Worm (Caenorhabditis elegans): ENCODE results near the gene D1086.18.

D1086.18 gene

ce11 chrV:14074160-14074559 lies 11.5 kb upstream of the D1086.18 start, which contains the start of gene D1086.11:
Gene D1086.11 (plus strand): TSS chrV:14074460.
- no peak for TF ChIP-seq fkh-10 (GFP tag; optimal IDR thresholded peaks at IDR 0.05)
- no peak for TF ChIP-seq jun-1 (tag; optimal IDR thresholded peaks at IDR 0.05)
- no peak for TF ChIP-seq hpl-2 (GFP tag; optimal IDR thresholded peaks at IDR 0.05)
- no peak for TF ChIP-seq tlp-1 (tag; optimal IDR thresholded peaks at IDR 0.05)
- no peak for TF ChIP-seq nhr-12 (tag; optimal IDR thresholded peaks at IDR 0.05)
- no peak for TF ChIP-seq efl-1 (optimal IDR thresholded peaks at IDR 0.05)
- TF ChIP-seq efl-1 (GFP tag; optimal IDR thresholded peaks at IDR 0.05 in 1 of 2), result no peak
- no peak for TF ChIP-seq unc-86 (tag; optimal IDR thresholded peaks at IDR 0.05)
- no peak for TF ChIP-seq pax-3 (tag; optimal IDR thresholded peaks at IDR 0.05)
- no peak for TF ChIP-seq unc-130 (tag; optimal IDR thresholded peaks at IDR 0.05)
- no peak for TF ChIP-seq unc-62 (GFP tag; optimal IDR thresholded peaks at IDR 0.05)
- no peak for TF ChIP-seq lin-39 (tag; optimal IDR thresholded peaks at IDR 0.05)
- no peak for TF ChIP-seq pqm-1 (tag; optimal IDR thresholded peaks at IDR 0.05)
- no peak for TF ChIP-seq nhr-237 (tag; optimal IDR thresholded peaks at IDR 0.05)
- TF ChIP-seq nhr-19 (GFP tag; conservative IDR thresholded peaks at IDR 0.05), result no peak
- TF ChIP-seq skn-1 (tag; optimal IDR thresholded peaks at IDR 0.05), result no peak
- no peak for TF ChIP-seq lin-14 (GFP tag; optimal IDR thresholded peaks at IDR 0.05)
- no peak for TF ChIP-seq nhr-11 (tag; optimal IDR thresholded peaks at IDR 0.05)

- TF ChIP-seq pax-3 (tag; optimal IDR thresholded peaks at IDR 0.05), result no peak
- no peak for TF ChIP-seq nhr-28 (tag; optimal IDR thresholded peaks at IDR 0.05)
- no peak for TF ChIP-seq skn-1 (tag; optimal IDR thresholded peaks at IDR 0.05)
- no peak for TF ChIP-seq lin-39 (tag; optimal IDR thresholded peaks at IDR 0.05)
- no peak for TF ChIP-seq nhr-84 (tag; optimal IDR thresholded peaks at IDR 0.05)
- no peak for TF ChIP-seq egl-27 (tag; optimal IDR thresholded peaks at IDR 0.05)
- TF ChIP-seq vab-15 (tag; optimal IDR thresholded peaks at IDR 0.05), result no peak
- TF ChIP-seq ama-1 (optimal IDR thresholded peaks at IDR 0.05), result no peak
- no peak for TF ChIP-seq unc-98 (GFP tag; IDR thresholded peaks at IDR 0.05)
- no peak for TF ChIP-seq Y116A8C.19 (tag; optimal IDR thresholded peaks at IDR 0.05; ENCODE audit: borderline replicate concordance)
- no peak for TF ChIP-seq isw-1 (GFP tag; IDR thresholded peaks at IDR 0.05)
- no peak for TF ChIP-seq jun-1 (tag; optimal IDR thresholded peaks at IDR 0.05)
- TF ChIP-seq zag-1 (tag; optimal IDR thresholded peaks at IDR 0.05), result no peak
- no peak for TF ChIP-seq tbx-2 (tag; optimal IDR thresholded peaks at IDR 0.05)
- TF ChIP-seq blmp-1 (tag; optimal IDR thresholded peaks at IDR 0.05), result no peak
- TF ChIP-seq alr-1 (tag; optimal IDR thresholded peaks at IDR 0.05; ENCODE audit: borderline replicate concordance), result no peak
- TF ChIP-seq mep-1 (tag; optimal IDR thresholded peaks at IDR 0.05), result no peak
These were observed 6.2 kb upstream of the D1086.18 start, which contains the start of gene D1086.6 for ce11 chrV:14079501-14079900. Gene D1086.6 (plus strand): TSS chrV:14079801.

- TF ChIP-seq elt-3 (tag; optimal IDR thresholded peaks at IDR 0.05) (no peak), blmp-1 (tag; optimal IDR thresholded peaks at IDR 0.05) (no peak), ceh-82 (tag; optimal IDR thresholded peaks at IDR 0.05) (no peak), lin-39 (tag; optimal IDR thresholded peaks at IDR 0.05) (no peak), F16B12.6 (tag; optimal IDR thresholded peaks at IDR 0.05) (no peak), nhr-11 (tag; optimal IDR thresholded peaks at IDR 0.05) (no peak), ces-1 (GFP tag; optimal IDR thresholded peaks at IDR 0.05) (no peak), nhr-28 (tag; optimal IDR thresholded peaks at IDR 0.05) (no peak), zip-4 (GFP tag; optimal IDR thresholded peaks at IDR 0.05) (no peak), vab-15 (tag; optimal IDR thresholded peaks at IDR 0.05) (no peak), ztf-4 (tag; optimal IDR thresholded peaks at IDR 0.05) (no peak), C34B4.2 (tag; optimal IDR thresholded peaks at IDR 0.05) (no peak), jun-1 (tag; optimal IDR thresholded peaks at IDR 0.05) (no peak), ceh-88 (GFP tag; IDR thresholded peaks at IDR 0.05) (no peak)
These were observed 3.2 kb upstream of the D1086.18 start, which contains the start of gene D1086.10 for ce11 chrV:14082453-14082852. Gene D1086.10 (plus strand): TSS chrV:14082753.

- no peak for TF ChIP-seq ces-1 (GFP tag; optimal IDR thresholded peaks at IDR 0.05)
- TF ChIP-seq unc-86 (tag; optimal IDR thresholded peaks at IDR 0.05), result no peak
- no peak for TF ChIP-seq pax-3 (tag; optimal IDR thresholded peaks at IDR 0.05)
- TF ChIP-seq nhr-71 (tag; optimal IDR thresholded peaks at IDR 0.05), result no peak
- no peak for TF ChIP-seq ceh-88 (GFP tag; IDR thresholded peaks at IDR 0.05)
- TF ChIP-seq efl-3 (GFP tag; optimal IDR thresholded peaks at IDR 0.05), result no peak
- no peak for TF ChIP-seq nhr-20 (tag; optimal IDR thresholded peaks at IDR 0.05)
- no peak for TF ChIP-seq fkh-8 (tag; optimal IDR thresholded peaks at IDR 0.05)
- TF ChIP-seq mep-1 (tag; optimal IDR thresholded peaks at IDR 0.05), result no peak
- TF ChIP-seq alr-1 (tag; optimal IDR thresholded peaks at IDR 0.05; ENCODE audit: borderline replicate concordance), result no peak
- TF ChIP-seq lin-39 (tag; optimal IDR thresholded peaks at IDR 0.05), result no peak
These were observed 1.7 kb upstream of the D1086.18 start, which contains the start of gene D1086.7 for ce11 chrV:14083970-14084369. Gene D1086.7 (plus strand): TSS chrV:14084270.
